Fruit fly (Drosophila melanogaster): ENCODE results near the gene CG31368.

CG31368 gene

DNA sequence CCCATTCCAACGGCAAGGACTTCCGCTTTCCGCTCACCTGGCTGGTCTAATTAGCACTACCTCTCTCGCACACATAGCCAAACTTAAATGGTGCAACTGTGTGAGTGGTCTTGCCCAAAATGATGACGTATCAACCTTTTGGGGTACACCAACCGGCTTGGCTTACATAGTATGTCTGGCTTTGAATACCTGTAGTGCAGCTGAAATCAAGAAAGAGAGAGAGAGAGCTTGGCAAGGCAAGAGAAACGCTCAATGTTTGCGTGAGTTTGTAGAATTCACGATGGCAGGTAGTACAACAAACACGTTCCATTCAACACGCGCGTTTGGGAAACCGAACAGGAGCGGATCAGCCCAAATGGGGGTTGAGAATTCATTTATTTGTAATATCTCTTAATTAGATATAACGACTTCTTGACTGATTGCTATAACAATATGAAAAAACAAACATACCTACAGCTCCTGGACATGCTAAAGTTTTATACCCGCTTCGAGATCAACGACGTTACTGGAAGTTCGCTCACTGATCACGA is 5.5 kb downstream of the CG31368 start (continued):
- TF ChIP-seq sna (GFP tag; IDR thresholded peaks at IDR 0.05; ENCODE audit: partially characterized antibody): peak; percentile 45; the same call in 1 of the 2 replicates
- TF ChIP-seq eve (GFP tag; optimal IDR thresholded peaks at IDR 0.05): no peak
- peak; percentile 87; the same call in 2 of the 4 replicates for TF ChIP-seq chinmo (GFP tag; IDR thresholded peaks at IDR 0.05; ENCODE audit: partially characterized antibody)
- no peak for TF ChIP-seq Dfd (GFP tag; optimal IDR thresholded peaks at IDR 0.05)
- no peak for TF ChIP-seq CG1024 (GFP tag; IDR thresholded peaks at IDR 0.05)
- TF ChIP-seq HLH4C (GFP tag; IDR thresholded peaks at IDR 0.05; ENCODE audit: partially characterized antibody): no peak; the same call in 2 of the 3 replicates
- no peak for TF ChIP-seq corto (GFP tag; optimal IDR thresholded peaks at IDR 0.05)
- no peak for TF ChIP-seq stwl (tag; optimal IDR thresholded peaks at IDR 0.05)
- TF ChIP-seq sens-2 (GFP tag; IDR thresholded peaks at IDR 0.05): no peak
- TF ChIP-seq D (optimal IDR thresholded peaks at IDR 0.05): no peak
- no peak for TF ChIP-seq D (GFP tag; optimal IDR thresholded peaks at IDR 0.05)
- no peak for TF ChIP-seq Poxn (GFP tag; IDR thresholded peaks at IDR 0.05)
- TF ChIP-seq cato (GFP tag; optimal IDR thresholded peaks at IDR 0.05; ENCODE audit: borderline replicate concordance): no peak
- no peak for TF ChIP-seq mirr (GFP tag; optimal IDR thresholded peaks at IDR 0.05)
- no peak for TF ChIP-seq cwo (GFP tag; optimal IDR thresholded peaks at IDR 0.05)
- TF ChIP-seq Hr78 (GFP tag; optimal IDR thresholded peaks at IDR 0.05): no peak
- TF ChIP-seq CG9215 (GFP tag; IDR thresholded peaks at IDR 0.05): no peak
- no peak for TF ChIP-seq BtbVII (GFP tag; optimal IDR thresholded peaks at IDR 0.05)
- no peak for TF ChIP-seq scrt (GFP tag; optimal IDR thresholded peaks at IDR 0.05)
- TF ChIP-seq MBD-R2 (GFP tag; IDR thresholded peaks at IDR 0.05): no peak
- no peak for TF ChIP-seq CG8359 (GFP tag; optimal IDR thresholded peaks at IDR 0.05; ENCODE audit: borderline replicate concordance)
- TF ChIP-seq CG11247 (GFP tag; IDR thresholded peaks at IDR 0.05): no peak
- no peak for TF ChIP-seq Hmr (GFP tag; optimal IDR thresholded peaks at IDR 0.05)
- TF ChIP-seq ap (GFP tag; IDR thresholded peaks at IDR 0.05): no peak
- TF ChIP-seq disco-r (GFP tag; optimal IDR thresholded peaks at IDR 0.05): no peak
- TF ChIP-seq CG4328 (GFP tag; optimal IDR thresholded peaks at IDR 0.05): no peak
- TF ChIP-seq otp (GFP tag; IDR thresholded peaks at IDR 0.05): 0 out of 3 replicates have a peak, but pooled peaks have one; percentile 4
- no peak for TF ChIP-seq en (GFP tag; optimal IDR thresholded peaks at IDR 0.05)
- TF ChIP-seq slou (GFP tag; optimal IDR thresholded peaks at IDR 0.05): no peak
- TF ChIP-seq sd (tag; optimal IDR thresholded peaks at IDR 0.05): no peak
- TF ChIP-seq CG17829 (tag; optimal IDR thresholded peaks at IDR 0.05): no peak
- TF ChIP-seq CG11085 (GFP tag; IDR thresholded peaks at IDR 0.05): no peak
- TF ChIP-seq Adf1 (GFP tag; IDR thresholded peaks at IDR 0.05): no peak
- TF ChIP-seq CG12155 (GFP tag; optimal IDR thresholded peaks at IDR 0.05): no peak
- no peak for TF ChIP-seq CG17359 (tag; optimal IDR thresholded peaks at IDR 0.05)
- no peak for TF ChIP-seq CG11093 (GFP tag; IDR thresholded peaks at IDR 0.05)
- TF ChIP-seq CG31441 (GFP tag; IDR thresholded peaks at IDR 0.05): no peak
- no peak for TF ChIP-seq Fer1 (GFP tag; optimal IDR thresholded peaks at IDR 0.05)
- no peak for TF ChIP-seq Neu2 (GFP tag; optimal IDR thresholded peaks at IDR 0.05; ENCODE audit: borderline replicate concordance)
- TF ChIP-seq Dip2 (GFP tag; IDR thresholded peaks at IDR 0.05): no peak
- TF ChIP-seq CG14710 (tag; optimal IDR thresholded peaks at IDR 0.05): no peak
- no peak for TF ChIP-seq CG17385 (GFP tag; optimal IDR thresholded peaks at IDR 0.05)
- no peak for TF ChIP-seq Elba2 (GFP tag; optimal IDR thresholded peaks at IDR 0.05)
- TF ChIP-seq Hr39 (optimal IDR thresholded peaks at IDR 0.05): no peak
- TF ChIP-seq Rx (GFP tag; IDR thresholded peaks at IDR 0.05): no peak
- peak; percentile 39 for TF ChIP-seq BEAF-32 (GFP tag; optimal IDR thresholded peaks at IDR 0.05)
- no peak for TF ChIP-seq gce (GFP tag; IDR thresholded peaks at IDR 0.05)
- 0 out of 2 replicates have a peak, but pooled peaks have one; percentile 40 for TF ChIP-seq CG42726 (GFP tag; IDR thresholded peaks at IDR 0.05; ENCODE audit: partially characterized antibody)
- TF ChIP-seq Atf6 (GFP tag; IDR thresholded peaks at IDR 0.05): no peak
- no peak for TF ChIP-seq zfh2 (GFP tag; optimal IDR thresholded peaks at IDR 0.05)
- TF ChIP-seq D19B (GFP tag; optimal IDR thresholded peaks at IDR 0.05): no peak

Measured in whole organism, embryonic.